Worm (Caenorhabditis elegans) whole organism, L4 larva: ENCODE data around the gene nac-1.
A peak's percentile ranks its signal among the peaks of the same experiment; 100 is the strongest.

Experiments
- F10B5.3 ChIP-seq: sonication (generic microtip); optimal IDR thresholded peaks from 2 replicates; lab custom pipeline; 2016; ENCODE audit warnings: mild to moderate bottlenecking, missing genetic modification characterization, missing compliant biosample characterization
- F26F4.8 ChIP-seq: fragments of 200-800 bp; sonication (Bioruptor generic); conservative IDR thresholded peaks from 2 replicates; pipeline ENCODE4 v1.3.6; 2022; ENCODE audit warnings: missing genetic modification characterization, missing compliant biosample characterization
- F37D6.2 ChIP-seq: sonication (generic microtip); optimal IDR thresholded peaks from 2 replicates; lab custom pipeline; 2016; ENCODE audit warnings: mild to moderate bottlenecking, missing genetic modification characterization, missing compliant biosample characterization
- R02D3.7 ChIP-seq: fragments of 150-350 bp; sonication (generic microtip); optimal IDR thresholded peaks from 3 replicates; lab custom pipeline; 2014; ENCODE audit warnings: missing biosample characterization, missing genetic modification characterization
- Y5F2A.4 ChIP-seq: fragments of 200-800 bp; sonication (Bioruptor generic); optimal IDR thresholded peaks from 2 replicates; lab custom pipeline; 2018; ENCODE audit warnings: mild to moderate bottlenecking, missing genetic modification characterization, missing compliant biosample characterization
- ZK546.5 ChIP-seq, 2 experiments: sonication (generic microtip); optimal IDR thresholded peaks; 2 replicates each; lab custom pipeline; 2017; ENCODE audit warnings: missing biosample characterization in 2 of 2, missing genetic modification characterization in 2 of 2
- aha-1 ChIP-seq: fragments of 150-350 bp; peaks from one replicate; lab custom pipeline; 2014; ENCODE audit warnings: missing biosample characterization, missing genetic modification characterization
- attf-4 ChIP-seq: sonication (generic microtip); optimal IDR thresholded peaks from 3 replicates; lab custom pipeline; 2017; ENCODE audit warnings: missing biosample characterization, missing genetic modification characterization
- ceh-44 ChIP-seq: fragments of 200-800 bp; sonication (Bioruptor generic); IDR thresholded peaks from 2 replicates; pipeline ENCODE4 v1.3.6; 2022; ENCODE audit warnings: missing genetic modification reagents, missing genetic modification characterization, missing compliant biosample characterization
- ceh-62 ChIP-seq: sonication (generic microtip); optimal IDR thresholded peaks from 2 replicates; lab custom pipeline; 2017; ENCODE audit warnings: missing biosample characterization, missing genetic modification characterization
- ceh-82 ChIP-seq: sonication (generic microtip); optimal IDR thresholded peaks from 2 replicates; lab custom pipeline; 2017; ENCODE audit warnings: missing biosample characterization, missing genetic modification characterization
- ctbp-1 ChIP-seq: fragments of 200-800 bp; sonication (Bioruptor generic); IDR thresholded peaks from 2 replicates; pipeline ENCODE4 v1.3.6; 2022; ENCODE audit warnings: missing genetic modification reagents, missing genetic modification characterization, missing compliant biosample characterization
- daf-12 ChIP-seq: fragments of 150-350 bp; optimal IDR thresholded peaks from 2 replicates; lab custom pipeline; 2014; ENCODE audit warnings: missing biosample characterization, missing genetic modification reagents, missing genetic modification characterization
- daf-8 ChIP-seq: fragments of 200-800 bp; sonication (Bioruptor generic); IDR thresholded peaks from 2 replicates; pipeline ENCODE4 v1.3.6; 2022; ENCODE audit warnings: missing genetic modification characterization, missing compliant biosample characterization
- dmd-6 ChIP-seq: fragments of 200-800 bp; sonication (Bioruptor generic); IDR thresholded peaks from 2 replicates; pipeline ENCODE4 v1.3.6; 2022; ENCODE audit warnings: missing genetic modification reagents, missing genetic modification characterization, missing compliant biosample characterization
- dmd-8 ChIP-seq: fragments of 200-800 bp; sonication (Bioruptor generic); IDR thresholded peaks from 2 replicates; pipeline ENCODE4 v1.3.6; 2022; ENCODE audit warnings: missing genetic modification characterization, missing compliant biosample characterization
- egl-43 ChIP-seq: fragments of 200-800 bp; sonication (Bioruptor generic); IDR thresholded peaks from 2 replicates; pipeline ENCODE4 v1.3.6; 2022; ENCODE audit warnings: missing genetic modification reagents, missing genetic modification characterization, missing compliant biosample characterization
- fos-1 ChIP-seq: fragments of 150-350 bp; optimal IDR thresholded peaks from 2 replicates; lab custom pipeline; 2014; ENCODE audit warnings: missing biosample characterization, missing genetic modification characterization
- hif-1 ChIP-seq, 2 experiments: sonication (generic microtip); optimal IDR thresholded peaks; 2 replicates each; lab custom pipeline; 2016 to 2017; ENCODE audit warnings: missing compliant biosample characterization in 2 of 2, missing genetic modification characterization in 2 of 2, missing genetic modification reagents in 2 of 2, missing genotype in 2 of 2, mild to moderate bottlenecking in 1 of 2
- hlh-30 ChIP-seq: sonication (generic microtip); optimal IDR thresholded peaks from 2 replicates; lab custom pipeline; 2017; ENCODE audit warnings: antibody characterized with exemption, mild to moderate bottlenecking, missing genetic modification characterization, missing compliant biosample characterization; ENCODE audit not compliant: insufficient read depth
- jun-1 ChIP-seq: fragments of 150-350 bp; optimal IDR thresholded peaks from 2 replicates; lab custom pipeline; 2014; ENCODE audit warnings: missing biosample characterization, missing genetic modification reagents, missing genetic modification characterization
- lin-1 ChIP-seq: fragments of 200-800 bp; sonication (Bioruptor generic); IDR thresholded peaks from 2 replicates; pipeline ENCODE4 v1.3.6; 2022; ENCODE audit warnings: missing genetic modification reagents, missing genetic modification characterization, missing compliant biosample characterization
- lin-13 ChIP-seq: fragments of 150-350 bp; optimal IDR thresholded peaks from 2 replicates; lab custom pipeline; 2014; ENCODE audit warnings: missing biosample characterization, missing genetic modification reagents, missing genetic modification characterization
- lin-15B ChIP-seq: fragments of 150-350 bp; sonication (generic microtip); optimal IDR thresholded peaks from 3 replicates; lab custom pipeline; 2014; ENCODE audit warnings: missing biosample characterization, missing genetic modification characterization
- lin-39 ChIP-seq: fragments of 150-350 bp; optimal IDR thresholded peaks from 2 replicates; lab custom pipeline; 2014; ENCODE audit warnings: missing biosample characterization, missing genetic modification reagents, missing genetic modification characterization
- lir-3 ChIP-seq: sonication (generic microtip); optimal IDR thresholded peaks from 2 replicates; lab custom pipeline; 2016; ENCODE audit warnings: mild to moderate bottlenecking, missing genetic modification characterization, missing compliant biosample characterization
- lsy-2 ChIP-seq, 2 experiments: fragments of 150-350 bp in 1 of 2; sonication (generic microtip) in 1 of 2; optimal IDR thresholded peaks; 2 replicates each; lab custom pipeline; 2014 to 2017; ENCODE audit warnings: missing biosample characterization in 2 of 2, missing genetic modification characterization in 2 of 2
- mdl-1 ChIP-seq, 2 experiments: fragments of 150-350 bp in 1 of 2; sonication (generic microtip) in 1 of 2; optimal IDR thresholded peaks; 2 replicates each; lab custom pipeline; 2014 to 2017; ENCODE audit warnings: missing biosample characterization in 2 of 2, missing genetic modification characterization in 2 of 2
- mdt-29 ChIP-seq: fragments of 200-800 bp; sonication (Bioruptor generic); IDR thresholded peaks from 2 replicates; pipeline ENCODE4 v1.3.6; 2022; ENCODE audit warnings: missing genetic modification reagents, missing genetic modification characterization, missing compliant biosample characterization
- mxl-2 ChIP-seq: fragments of 200-800 bp; sonication (Bioruptor generic); conservative IDR thresholded peaks from 2 replicates; pipeline ENCODE4 v1.3.6; 2022; ENCODE audit warnings: missing genetic modification reagents, missing genetic modification characterization, missing compliant biosample characterization
- nhr-10 ChIP-seq: fragments of 150-350 bp; optimal IDR thresholded peaks from 2 replicates; lab custom pipeline; 2014; ENCODE audit warnings: missing biosample characterization, missing genetic modification characterization
- nhr-11 ChIP-seq: fragments of 150-350 bp; optimal IDR thresholded peaks from 2 replicates; lab custom pipeline; 2014; ENCODE audit warnings: missing biosample characterization, missing genetic modification characterization
- nhr-111 ChIP-seq: fragments of 200-800 bp; sonication (Bioruptor generic); optimal IDR thresholded peaks from 2 replicates; lab custom pipeline; 2018; ENCODE audit warnings: mild to moderate bottlenecking, missing genetic modification characterization, missing compliant biosample characterization
- nhr-237 ChIP-seq: sonication (generic microtip); optimal IDR thresholded peaks from 2 replicates; lab custom pipeline; 2017; ENCODE audit warnings: missing biosample characterization, missing genetic modification characterization
- nhr-28 ChIP-seq: fragments of 150-350 bp; optimal IDR thresholded peaks from 2 replicates; lab custom pipeline; 2014; ENCODE audit warnings: missing biosample characterization, missing genetic modification characterization
- nhr-42 ChIP-seq: fragments of 200-800 bp; sonication (Bioruptor generic); IDR thresholded peaks from 2 replicates; pipeline ENCODE4 v1.3.6; 2022; ENCODE audit warnings: missing genetic modification characterization, missing compliant biosample characterization
- nhr-48 ChIP-seq: sonication (generic microtip); optimal IDR thresholded peaks from 2 replicates; lab custom pipeline; 2016; ENCODE audit warnings: mild to moderate bottlenecking, missing genetic modification characterization, missing compliant biosample characterization
- nhr-6 ChIP-seq: fragments of 150-350 bp; optimal IDR thresholded peaks from 2 replicates; lab custom pipeline; 2014; ENCODE audit warnings: missing biosample characterization, missing genetic modification characterization
- pha-4 ChIP-seq, 2 experiments: fragments of 150-350 bp in 1 of 2; fragments of 200-800 bp in 1 of 2; sonication (Bioruptor generic) in 1 of 2; IDR thresholded peaks in 1 of 2; optimal IDR thresholded peaks in 1 of 2; 2 replicates each; pipeline versions ENCODE4 v1.3.6 to Lab custom; 2014 to 2022; ENCODE audit warnings: missing genetic modification characterization in 2 of 2, missing genetic modification reagents in 2 of 2, missing biosample characterization in 1 of 2, missing compliant biosample characterization in 1 of 2
- php-3 ChIP-seq: fragments of 200-800 bp; sonication (Bioruptor generic); IDR thresholded peaks from 2 replicates; pipeline ENCODE4 v1.3.6; 2022; ENCODE audit warnings: missing genetic modification reagents, missing genetic modification characterization, missing compliant biosample characterization
- pqm-1 ChIP-seq: sonication (generic microtip); optimal IDR thresholded peaks from 2 replicates; lab custom pipeline; 2017; ENCODE audit warnings: missing biosample characterization, missing genetic modification characterization
- rbr-2 ChIP-seq: sonication (generic microtip); optimal IDR thresholded peaks from 2 replicates; lab custom pipeline; 2016; ENCODE audit warnings: missing genotype, missing genetic modification characterization, missing compliant biosample characterization
- saeg-2 ChIP-seq: fragments of 200-800 bp; sonication (Bioruptor generic); IDR thresholded peaks from 2 replicates; pipeline ENCODE4 v1.3.6; 2022; ENCODE audit warnings: missing genetic modification reagents, missing genetic modification characterization, missing compliant biosample characterization
- set-16 ChIP-seq: fragments of 200-800 bp; sonication (Bioruptor generic); IDR thresholded peaks from 2 replicates; pipeline ENCODE4 v1.3.6; 2022; ENCODE audit warnings: missing genetic modification reagents, missing genetic modification characterization, missing compliant biosample characterization
- skn-1 ChIP-seq: fragments of 150-350 bp; optimal IDR thresholded peaks from 2 replicates; lab custom pipeline; 2014; ENCODE audit warnings: missing biosample characterization, missing genetic modification characterization
- snpc-1.2 ChIP-seq: fragments of 200-800 bp; sonication (Bioruptor generic); IDR thresholded peaks from 2 replicates; pipeline ENCODE4 v1.3.6; 2022; ENCODE audit warnings: missing genetic modification reagents, missing genetic modification characterization, missing compliant biosample characterization
- spr-3 ChIP-seq: fragments of 200-800 bp; sonication (Bioruptor generic); optimal IDR thresholded peaks from 2 replicates; lab custom pipeline; 2018; ENCODE audit warnings: mild to moderate bottlenecking, missing genetic modification characterization, missing compliant biosample characterization
- unc-39 ChIP-seq: sonication (generic microtip); optimal IDR thresholded peaks from 2 replicates; lab custom pipeline; 2017; ENCODE audit warnings: missing biosample characterization, missing genetic modification characterization
- zfp-2 ChIP-seq: sonication (generic microtip); optimal IDR thresholded peaks from 2 replicates; lab custom pipeline; 2016; ENCODE audit warnings: mild to moderate bottlenecking, missing genetic modification characterization, missing compliant biosample characterization
- zip-2 ChIP-seq: fragments of 150-350 bp; optimal IDR thresholded peaks from 2 replicates; lab custom pipeline; 2014; ENCODE audit warnings: missing biosample characterization, missing genetic modification characterization
- ztf-7 ChIP-seq: fragments of 150-350 bp; optimal IDR thresholded peaks from 2 replicates; lab custom pipeline; 2014; ENCODE audit warnings: missing biosample characterization, missing genetic modification characterization

Gene nac-1

ce11 chrX:14946464-14947354 is 51.8 kb downstream of the nac-1 start (continued):
- no peak for TF ChIP-seq ceh-44 (GFP tag; lab: Robert Waterston, UW)
- TF ChIP-seq fos-1 (tag; lab: Kevin White, UChicago), result no peak
- no peak for TF ChIP-seq attf-4 (tag; lab: Kevin White, UChicago)
- TF ChIP-seq zfp-2 (tag; lab: Kevin White, UChicago), result no peak
- no peak for TF ChIP-seq rbr-2 (tag; lab: Kevin White, UChicago)
- no peak for TF ChIP-seq jun-1 (tag; lab: Kevin White, UChicago)
- no peak for TF ChIP-seq nhr-237 (tag; lab: Kevin White, UChicago)
- no peak for TF ChIP-seq egl-43 (GFP tag; lab: Robert Waterston, UW)
- TF ChIP-seq ceh-82 (tag; lab: Kevin White, UChicago), result no peak
- peak; percentile 82 for TF ChIP-seq nhr-48 (tag; lab: Kevin White, UChicago)
- TF ChIP-seq hif-1 (tag; optimal IDR thresholded peaks at IDR 0.05; lab: Kevin White, UChicago), result peak in 1 of 2 experiments; percentile 11
- TF ChIP-seq ctbp-1 (GFP tag; lab: Robert Waterston, UW), result no peak
- peak; percentile 88 for TF ChIP-seq pqm-1
- TF ChIP-seq pha-4 (GFP tag; IDR thresholded peaks at IDR 0.05; lab: Robert Waterston, UW), result no peak
- no peak for TF ChIP-seq pha-4 (tag; optimal IDR thresholded peaks at IDR 0.05; lab: Kevin White, UChicago)
- TF ChIP-seq ztf-7 (tag; lab: Kevin White, UChicago), result peak; percentile 98
- TF ChIP-seq spr-3 (GFP tag; lab: Kevin White, UChicago), result no peak
- no peak for TF ChIP-seq nhr-6
- TF ChIP-seq saeg-2 (GFP tag; lab: Robert Waterston, UW), result no peak
- peak; percentile 81; the same call in 1 of the 2 replicates for TF ChIP-seq php-3 (GFP tag; lab: Robert Waterston, UW)
- TF ChIP-seq nhr-28 (tag; lab: Kevin White, UChicago), result peak; percentile 78
- TF ChIP-seq aha-1, result peak; percentile 36
- TF ChIP-seq F10B5.3 (tag; lab: Kevin White, UChicago), result no peak
- no peak for TF ChIP-seq nhr-111 (GFP tag; lab: Kevin White, UChicago)
- no peak for TF ChIP-seq skn-1 (tag; lab: Kevin White, UChicago)
- no peak for TF ChIP-seq mxl-2
- no peak for TF ChIP-seq R02D3.7 (tag; lab: Kevin White, UChicago)
- no peak for TF ChIP-seq set-16 (GFP tag; lab: Robert Waterston, UW)
- TF ChIP-seq ceh-62, result no peak
- peak; percentile 42; the same call in 1 of the 2 replicates for TF ChIP-seq lin-1 (GFP tag; lab: Robert Waterston, UW)
- no peak for TF ChIP-seq lin-39 (tag; lab: Kevin White, UChicago)
- TF ChIP-seq Y5F2A.4, result no peak
- TF ChIP-seq mdl-1 (tag; optimal IDR thresholded peaks at IDR 0.05; lab: Kevin White, UChicago), result no peak
- TF ChIP-seq F26F4.8, result no peak
- no peak for TF ChIP-seq snpc-1.2 (GFP tag; lab: Robert Waterston, UW)
- no peak for TF ChIP-seq zip-2 (tag; lab: Kevin White, UChicago)
- TF ChIP-seq lin-15B (tag; lab: Kevin White, UChicago), result no peak
- TF ChIP-seq nhr-10, result no peak
- no peak for TF ChIP-seq unc-39
- TF ChIP-seq daf-8 (GFP tag; lab: Robert Waterston, UW), result no peak
- TF ChIP-seq lir-3, result no peak
- no peak for TF ChIP-seq dmd-8 (GFP tag; lab: Robert Waterston, UW)
- TF ChIP-seq daf-12, result no peak
- peak; percentile 95 for TF ChIP-seq hlh-30 (tag; lab: Kevin White, UChicago)
- no peak for TF ChIP-seq mdt-29 (GFP tag; lab: Robert Waterston, UW)
- no peak for TF ChIP-seq nhr-11 (tag; lab: Kevin White, UChicago)
- no peak for TF ChIP-seq nhr-42
- no peak for TF ChIP-seq lin-13 (GFP tag; lab: Kevin White, UChicago)
- peak; percentile 86 for TF ChIP-seq dmd-6
- TF ChIP-seq lsy-2 (tag; optimal IDR thresholded peaks at IDR 0.05; lab: Kevin White, UChicago), result peak in 1 of 2 experiments; percentile 42
- no peak for TF ChIP-seq ZK546.5 (tag; optimal IDR thresholded peaks at IDR 0.05; lab: Kevin White, UChicago)
- no peak for TF ChIP-seq F37D6.2
